Worm (Caenorhabditis elegans) whole organism, L4/young adult: ENCODE measurements around the gene srh-115.

Source experiments
- W03F9.2 ChIP-seq: fragments of 150-350 bp; optimal IDR thresholded peaks from 2 replicates; lab custom pipeline; 2014; ENCODE audit warnings: missing biosample characterization, missing genetic modification characterization
- dao-5 ChIP-seq: sonication (generic microtip); optimal IDR thresholded peaks from 2 replicates; lab custom pipeline; 2016; ENCODE audit warnings: missing genotype, missing genetic modification characterization, moderate library complexity, missing compliant biosample characterization
- him-1 ChIP-seq: sonication (generic microtip); optimal IDR thresholded peaks from 2 replicates; lab custom pipeline; 2016; ENCODE audit warnings: missing genotype, missing genetic modification reagents, missing genetic modification characterization, missing compliant biosample characterization

DNA sequence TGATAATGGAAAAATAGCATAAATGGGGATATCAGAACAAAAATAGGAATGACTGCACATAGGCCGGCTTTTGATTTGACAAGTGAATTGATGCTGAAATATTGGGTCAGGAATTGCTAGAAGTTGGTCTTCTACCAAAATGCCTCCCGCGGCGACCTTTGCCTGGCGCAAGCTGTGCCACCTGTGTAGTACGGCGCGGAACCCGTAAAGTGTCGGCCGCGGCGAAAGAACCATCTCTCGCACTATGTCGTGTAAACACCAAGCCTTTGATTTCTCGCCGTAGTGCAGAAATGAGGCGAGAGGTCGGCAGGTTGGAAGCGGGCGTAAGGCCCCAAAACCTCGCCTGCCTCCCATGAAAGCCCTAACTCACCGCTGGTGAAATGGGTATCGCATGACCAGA lies 5.8 kb downstream of the srh-115 start:
- TF ChIP-seq dao-5 (tag; lab: Kevin White, UChicago) (no peak), W03F9.2 (tag; lab: Kevin White, UChicago) (no peak), him-1 (tag; lab: Kevin White, UChicago) (no peak)
